Worm (Caenorhabditis elegans) whole organism, L4/young adult: ENCODE measurements around the gene W03C9.8.
A peak's percentile ranks its signal among the peaks of the same experiment; 100 is the strongest.

Source experiments
- W03F9.2 ChIP-seq: fragments of 150-350 bp; optimal IDR thresholded peaks from 2 replicates; lab custom pipeline; 2014; ENCODE audit warnings: missing biosample characterization, missing genetic modification characterization
- dao-5 ChIP-seq: sonication (generic microtip); optimal IDR thresholded peaks from 2 replicates; lab custom pipeline; 2016; ENCODE audit warnings: missing genotype, missing genetic modification characterization, moderate library complexity, missing compliant biosample characterization
- him-1 ChIP-seq: sonication (generic microtip); optimal IDR thresholded peaks from 2 replicates; lab custom pipeline; 2016; ENCODE audit warnings: missing genotype, missing genetic modification reagents, missing genetic modification characterization, missing compliant biosample characterization

Gene W03C9.8

ce11 chrII:11979449-11980095, 31.0 kb downstream of the W03C9.8 start, which contains the start of the genes ash-2 and Y17G7B.20:
Gene ash-2, plus strand, starts transcription at chrII:11979838.
Gene Y17G7B.20, minus strand, starts transcription at chrII:11979844.
- TF ChIP-seq him-1 (tag; lab: Kevin White, UChicago) = no peak
- no peak for TF ChIP-seq W03F9.2 (tag; lab: Kevin White, UChicago)
- TF ChIP-seq dao-5 (tag; lab: Kevin White, UChicago) = no peak

ce11 chrII:11980110-11980509, 31.6 kb downstream of the W03C9.8 start:
- TF ChIP-seq W03F9.2 (tag; lab: Kevin White, UChicago) (peak; percentile 93), dao-5 (tag; lab: Kevin White, UChicago) (no peak), him-1 (tag; lab: Kevin White, UChicago) (peak; percentile 72)

- no peak for TF ChIP-seq dao-5 (tag; lab: Kevin White, UChicago)
- TF ChIP-seq him-1 (tag; lab: Kevin White, UChicago) = no peak
- no peak for TF ChIP-seq W03F9.2 (tag; lab: Kevin White, UChicago)
These were observed 40.2 kb downstream of the W03C9.8 start, which contains the start of gene Y17G7B.3 for ce11 chrII:11988724-11989123. Gene Y17G7B.3, plus strand, starts transcription at chrII:11989024.

DNA sequence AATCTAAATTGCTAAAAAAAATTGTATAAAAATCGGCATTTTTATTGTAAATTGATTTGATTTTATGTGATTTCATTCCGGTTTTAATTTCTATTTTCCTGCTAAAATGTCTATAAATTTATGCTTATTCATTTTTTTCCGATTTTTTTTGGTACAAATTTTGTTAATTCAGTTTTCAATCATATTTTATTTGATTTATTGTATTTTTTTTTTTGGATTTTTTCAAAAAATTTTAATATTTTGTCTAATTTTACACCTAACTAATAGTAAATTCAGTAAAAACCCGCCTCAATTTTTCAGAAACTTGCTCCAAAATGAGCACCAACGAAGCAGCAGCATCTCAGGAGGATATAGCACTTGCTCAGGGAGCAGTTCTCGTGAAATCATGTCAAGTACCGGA, 44.1 kb downstream of the W03C9.8 start, which contains the start of gene dhps-1:
Gene dhps-1, plus strand, starts transcription at position 301 of the 400 bp plus-strand sequence.
- no peak for TF ChIP-seq W03F9.2 (tag; lab: Kevin White, UChicago)
- no peak for TF ChIP-seq him-1 (tag; lab: Kevin White, UChicago)
- no peak for TF ChIP-seq dao-5 (tag; lab: Kevin White, UChicago)

DNA sequence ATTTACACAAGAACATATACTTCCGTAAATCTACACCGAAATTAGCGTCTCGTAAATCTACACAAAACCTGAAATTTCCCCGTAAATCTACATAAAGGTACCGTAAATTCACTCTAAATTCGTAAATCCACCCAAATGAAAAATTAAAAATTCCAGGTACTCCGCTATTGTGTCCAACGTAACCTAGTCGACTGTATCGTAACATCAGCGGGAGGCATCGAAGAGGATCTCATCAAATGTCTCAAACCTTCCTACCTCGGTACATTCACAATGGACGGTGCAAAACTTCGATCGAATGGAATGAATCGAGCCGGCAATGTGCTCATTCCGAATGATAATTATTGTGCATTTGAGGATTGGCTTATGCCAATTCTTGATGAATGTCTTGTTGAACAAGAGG, 46.4 kb downstream of the W03C9.8 start:
- no peak for TF ChIP-seq W03F9.2 (tag; lab: Kevin White, UChicago)
- no peak for TF ChIP-seq him-1 (tag; lab: Kevin White, UChicago)
- TF ChIP-seq dao-5 (tag; lab: Kevin White, UChicago) = no peak

DNA sequence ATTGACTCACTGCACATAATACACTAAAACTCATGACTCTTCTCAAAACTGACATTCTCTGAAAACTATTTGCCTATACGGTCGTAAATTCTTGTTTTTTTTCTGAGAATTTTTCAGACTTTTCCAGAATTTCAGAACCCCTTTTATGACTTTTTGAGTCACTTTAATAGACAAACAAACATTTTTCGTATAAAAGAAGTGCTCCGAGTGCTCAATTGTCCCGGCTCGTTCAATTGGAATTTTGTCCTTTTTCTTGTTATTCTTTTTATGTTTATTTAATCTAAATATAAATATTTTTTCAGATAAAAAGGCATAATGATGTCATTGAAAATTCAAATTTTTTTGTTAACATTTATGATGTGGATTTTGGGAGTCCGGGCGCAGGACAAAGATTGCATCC, 50.3 kb downstream of the W03C9.8 start, which contains the start of gene Y17G7B.23:
Gene Y17G7B.23, plus strand, starts transcription at position 301 of the 400 bp plus-strand sequence.
- TF ChIP-seq dao-5 (tag; lab: Kevin White, UChicago) (no peak), him-1 (tag; lab: Kevin White, UChicago) (no peak), W03F9.2 (tag; lab: Kevin White, UChicago) (no peak)
